Fruit fly (Drosophila melanogaster) S2 (cell line): ENCODE data around the gene CG14400.

Experiments used
- CG8478 ChIP-seq: fragments of >200 bp; optimal IDR thresholded peaks from 2 replicates; lab custom pipeline; 2018
- CTCF ChIP-seq, 2 experiments: fragments of >200 bp; optimal IDR thresholded peaks; 2 replicates each; lab custom pipeline; 2018

Gene CG14400

DNA sequence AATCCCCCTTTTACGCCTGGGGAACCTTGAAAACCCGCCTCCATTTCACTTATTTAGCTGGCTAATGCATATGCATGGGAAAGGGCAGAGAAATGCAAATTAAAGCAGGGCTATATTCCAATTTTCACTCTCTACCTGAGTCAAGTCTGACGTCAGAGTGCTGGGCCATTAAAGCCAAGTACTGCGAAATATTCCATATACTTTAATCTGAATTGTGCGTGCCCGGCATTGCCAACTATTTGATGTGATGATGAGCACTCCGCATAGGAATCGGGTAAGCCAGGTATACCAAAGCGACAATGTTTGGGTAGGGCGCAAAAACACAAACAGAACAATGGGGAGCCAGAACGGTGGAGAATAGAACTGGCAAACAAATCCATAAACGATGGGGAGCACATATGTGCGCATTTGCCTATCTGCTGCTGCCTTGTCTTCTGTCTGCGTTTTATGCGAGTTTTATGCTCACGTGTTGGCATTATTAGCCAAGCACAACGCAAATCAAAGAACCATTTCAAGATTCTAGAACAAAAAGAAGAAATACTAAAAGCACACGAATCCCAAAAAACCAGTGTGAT is 22.0 kb upstream of the CG14400 start:
- no peak for TF ChIP-seq CG8478 (lab: Kevin White, UChicago)
- no peak for TF ChIP-seq CTCF (optimal IDR thresholded peaks at IDR 0.05; lab: Kevin White, UChicago)

DNA sequence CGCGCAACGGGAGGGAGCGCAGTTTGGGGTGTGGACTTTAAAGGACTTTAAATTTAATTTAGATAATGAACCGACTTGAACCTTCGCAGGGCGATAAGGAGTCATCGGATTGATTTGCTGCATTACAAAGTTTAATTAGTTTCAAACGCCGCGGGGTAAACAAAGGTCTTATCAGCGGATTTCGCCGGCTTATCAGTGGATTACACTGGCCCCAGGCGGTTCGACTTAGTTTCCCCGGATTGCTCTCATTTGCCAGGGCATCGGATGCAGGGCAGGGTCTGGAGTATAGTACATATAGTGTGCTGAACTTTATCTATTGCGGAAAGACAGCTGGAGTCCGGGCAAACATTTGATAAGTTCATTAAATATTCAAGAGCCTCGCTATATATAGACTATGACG is 20.8 kb upstream of the CG14400 start:
- no peak for TF ChIP-seq CG8478 (lab: Kevin White, UChicago)
- TF ChIP-seq CTCF (optimal IDR thresholded peaks at IDR 0.05; lab: Kevin White, UChicago) = no peak

- TF ChIP-seq CTCF (optimal IDR thresholded peaks at IDR 0.05; lab: Kevin White, UChicago) (no peak), CG8478 (lab: Kevin White, UChicago) (no peak)
These were observed 20.4 kb upstream of the CG14400 start for dm6 chr2L:20878052-20878451.

DNA sequence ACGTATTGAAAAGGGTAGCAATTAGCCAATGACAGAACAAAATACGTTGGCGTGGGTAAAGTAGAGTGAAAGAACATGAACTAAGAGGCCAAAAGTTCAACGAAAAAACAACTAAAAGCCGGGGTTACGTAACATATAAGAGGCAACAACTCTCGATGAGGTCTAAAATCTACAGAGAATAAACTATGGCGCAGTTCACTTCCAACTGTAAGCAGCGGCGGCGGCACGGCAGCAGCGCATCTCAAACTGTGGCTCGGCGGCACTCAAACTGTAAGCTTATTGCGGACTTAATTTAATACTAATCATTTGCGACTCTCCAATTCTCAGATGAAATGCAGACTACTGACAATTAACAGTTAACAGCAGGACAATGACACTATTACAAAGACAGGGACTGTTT is 16.8 kb upstream of the CG14400 start:
- TF ChIP-seq CG8478 (lab: Kevin White, UChicago) = no peak
- TF ChIP-seq CTCF (optimal IDR thresholded peaks at IDR 0.05; lab: Kevin White, UChicago) = peak in 1 of 2 experiments; percentile 26

dm6 chr2L:20869804-20870295 is 12.2 kb upstream of the CG14400 start, which contains the start of gene CG14401:
Gene CG14401, plus strand, starts transcription at chr2L:20869854.
- TF ChIP-seq CTCF (optimal IDR thresholded peaks at IDR 0.05; lab: Kevin White, UChicago) (no peak), CG8478 (lab: Kevin White, UChicago) (no peak)

- TF ChIP-seq CG8478 (lab: Kevin White, UChicago) = no peak
- no peak for TF ChIP-seq CTCF (optimal IDR thresholded peaks at IDR 0.05; lab: Kevin White, UChicago)
These were observed 11.2 kb upstream of the CG14400 start for dm6 chr2L:20868921-20869320.

- no peak for TF ChIP-seq CTCF (optimal IDR thresholded peaks at IDR 0.05; lab: Kevin White, UChicago)
- no peak for TF ChIP-seq CG8478 (lab: Kevin White, UChicago)
These were observed 9.7 kb upstream of the CG14400 start, which contains the start of gene CG31675 for dm6 chr2L:20867381-20867780. Gene CG31675, plus strand, starts transcription at chr2L:20867755.

DNA sequence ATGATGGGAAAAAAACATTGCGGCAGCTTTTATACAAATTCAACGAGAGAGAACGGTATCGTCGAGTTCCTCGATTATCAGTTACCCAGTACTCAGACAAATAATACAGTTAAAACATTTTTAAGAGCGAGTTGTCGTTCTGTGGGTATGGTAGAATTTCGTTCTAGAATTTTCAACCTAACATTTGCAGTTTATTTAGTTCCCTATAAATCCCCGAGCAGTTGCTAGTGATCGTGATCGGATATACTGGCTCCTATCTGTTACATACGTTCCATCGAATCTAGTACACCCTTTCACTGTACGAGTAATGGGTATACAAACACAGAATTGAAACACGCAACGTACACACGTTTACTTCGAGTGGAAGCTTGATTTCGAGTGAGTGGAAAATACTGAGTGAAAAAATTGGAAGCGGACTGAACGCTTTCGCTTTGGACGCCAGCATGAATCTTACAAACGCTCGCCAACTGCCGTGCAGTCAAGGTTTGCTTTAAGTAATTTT is 7.1 kb upstream of the CG14400 start, which contains the start of gene CG9338:
CG9338 (plus strand) TSS at position 452 of the 502 bp plus-strand sequence.
- no peak for TF ChIP-seq CG8478 (lab: Kevin White, UChicago)
- no peak for TF ChIP-seq CTCF (optimal IDR thresholded peaks at IDR 0.05; lab: Kevin White, UChicago)

- TF ChIP-seq CTCF (optimal IDR thresholded peaks at IDR 0.05; lab: Kevin White, UChicago) (no peak), CG8478 (lab: Kevin White, UChicago) (no peak)
These were observed 965 bp upstream of the CG14400 start, which contains the start of gene bero for dm6 chr2L:20858371-20859340. Gene bero, plus strand, starts transcription at chr2L:20858695.

DNA sequence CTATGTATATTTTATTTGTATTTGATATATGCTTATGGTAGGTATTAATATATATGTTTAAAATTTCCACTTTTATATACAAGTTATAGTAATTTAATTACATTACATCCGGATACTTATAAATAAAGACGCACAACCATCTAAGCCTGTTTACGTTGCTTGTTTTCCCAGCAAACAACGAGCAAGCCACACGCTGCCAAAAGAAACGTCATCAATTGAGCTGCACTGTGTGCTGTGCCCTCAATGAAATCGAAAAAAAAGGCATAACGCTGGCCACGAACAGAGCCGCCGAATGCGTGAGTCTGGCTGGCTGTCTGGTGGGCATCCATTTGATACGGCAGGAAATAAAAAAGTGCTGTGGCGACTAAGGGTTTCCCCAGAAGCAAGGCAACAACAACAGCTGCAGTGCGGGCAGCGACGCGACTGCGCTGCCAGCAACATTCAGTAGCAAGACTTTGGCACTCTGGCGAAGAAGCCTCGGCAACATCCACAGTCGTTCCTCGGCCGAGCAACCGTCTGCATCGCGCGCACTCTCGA is 5.5 kb downstream of the CG14400 start, which contains the start of gene twit:
twit (plus strand) TSS at position 487 of the 537 bp plus-strand sequence.
- no peak for TF ChIP-seq CTCF (optimal IDR thresholded peaks at IDR 0.05; lab: Kevin White, UChicago)
- TF ChIP-seq CG8478 (lab: Kevin White, UChicago) = no peak

dm6 chr2L:20851592-20851991 is 6.1 kb downstream of the CG14400 start:
- peak in 1 of 2 experiments; percentile 54 for TF ChIP-seq CTCF (optimal IDR thresholded peaks at IDR 0.05; lab: Kevin White, UChicago)
- TF ChIP-seq CG8478 (lab: Kevin White, UChicago) = no peak

DNA sequence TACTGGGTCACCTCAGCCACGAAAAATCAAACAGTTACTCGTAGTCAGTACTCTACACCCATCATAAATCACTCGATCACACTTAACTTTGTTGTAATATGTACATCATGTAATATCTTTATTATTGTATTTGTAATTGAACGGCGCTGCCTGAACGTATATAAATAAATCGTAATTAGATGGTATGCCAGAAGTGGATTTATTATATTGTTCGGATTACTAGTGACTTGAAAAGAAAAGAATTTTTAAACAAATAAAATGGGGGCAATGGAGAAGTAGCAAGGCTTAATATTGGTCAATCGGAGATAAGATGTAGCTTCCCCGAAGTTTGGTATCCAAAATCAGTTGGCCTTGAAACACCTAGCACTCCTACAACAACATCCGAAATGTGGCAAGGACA is 8.7 kb downstream of the CG14400 start, which contains the start of gene CG14402:
CG14402 (plus strand) TSS at position 301 of the 400 bp plus-strand sequence.
- TF ChIP-seq CG8478 (lab: Kevin White, UChicago) = no peak
- TF ChIP-seq CTCF (optimal IDR thresholded peaks at IDR 0.05; lab: Kevin White, UChicago) = no peak

DNA sequence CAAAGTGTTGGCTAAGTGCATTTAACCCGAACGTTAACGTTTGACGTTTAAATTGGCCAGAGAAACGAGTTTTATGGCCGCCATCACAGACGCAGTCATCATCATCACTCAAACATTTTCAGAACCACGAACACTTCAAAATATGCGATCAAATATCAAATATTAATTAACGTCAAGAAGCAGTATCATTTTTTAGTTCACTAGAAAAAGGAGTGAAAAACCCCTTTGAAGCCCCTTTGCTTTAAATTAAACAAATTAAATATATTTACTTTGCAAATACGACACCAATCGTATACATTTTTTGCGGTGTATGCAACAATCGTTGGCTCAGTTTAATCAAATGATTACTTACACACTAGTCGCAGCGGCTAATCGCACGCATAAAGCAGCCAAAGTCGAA is 13.3 kb downstream of the CG14400 start:
- no peak for TF ChIP-seq CG8478 (lab: Kevin White, UChicago)

dm6 chr2L:20840462-20841038 is 17.1 kb downstream of the CG14400 start, which contains the start of gene CG31676:
Gene CG31676, plus strand, starts transcription at chr2L:20840750.
- TF ChIP-seq CG8478 (lab: Kevin White, UChicago) (no peak), CTCF (optimal IDR thresholded peaks at IDR 0.05; lab: Kevin White, UChicago) (no peak)
